Worm (Caenorhabditis elegans) whole organism, early embryonic: Measurements from ENCODE around the gene let-418.

ENCODE experiments used
- B0310.2 ChIP-seq: sonication (generic microtip); optimal IDR thresholded peaks from 2 replicates; lab custom pipeline; 2016; ENCODE audit warnings: mild to moderate bottlenecking, missing genetic modification characterization, missing compliant biosample characterization
- F13C5.2 ChIP-seq: sonication (generic microtip); optimal IDR thresholded peaks from 2 replicates; lab custom pipeline; 2017; ENCODE audit warnings: mild to moderate bottlenecking, missing genetic modification characterization, inconsistent platforms, missing compliant biosample characterization
- aly-1 ChIP-seq: sonication (generic microtip); optimal IDR thresholded peaks from 2 replicates; lab custom pipeline; 2016; ENCODE audit warnings: missing genetic modification characterization, missing compliant biosample characterization
- ama-1 ChIP-seq: fragments of 150-350 bp; optimal IDR thresholded peaks from 2 replicates; lab custom pipeline; 2014
- ceh-13 ChIP-seq: fragments of 200-800 bp; sonication (Bioruptor generic); optimal IDR thresholded peaks from 2 replicates; lab custom pipeline; 2018; ENCODE audit warnings: mild to moderate bottlenecking, missing genetic modification characterization, missing compliant biosample characterization
- ceh-36 ChIP-seq: sonication (generic microtip); optimal IDR thresholded peaks from 2 replicates; lab custom pipeline; 2016; ENCODE audit warnings: missing genetic modification characterization, inconsistent platforms, missing compliant biosample characterization
- ets-7 ChIP-seq: sonication (generic microtip); optimal IDR thresholded peaks from 2 replicates; lab custom pipeline; 2016; ENCODE audit warnings: missing genotype, missing genetic modification characterization, missing compliant biosample characterization
- flt-1 ChIP-seq: fragments of 200-800 bp; sonication (Bioruptor generic); IDR thresholded peaks from 2 replicates; pipeline ENCODE4 v1.3.6; 2022; ENCODE audit warnings: missing genetic modification characterization, missing compliant biosample characterization
- hmbx-1 ChIP-seq: sonication (generic microtip); optimal IDR thresholded peaks from 2 replicates; lab custom pipeline; 2016; ENCODE audit warnings: mild to moderate bottlenecking, missing genetic modification characterization, missing compliant biosample characterization
- sea-1 ChIP-seq: fragments of 200-800 bp; sonication (Bioruptor generic); conservative IDR thresholded peaks from 2 replicates; pipeline ENCODE4 v1.3.6; 2022; ENCODE audit warnings: missing genetic modification characterization, missing compliant biosample characterization
- tbx-11 ChIP-seq: fragments of 200-800 bp; sonication (Bioruptor generic); IDR thresholded peaks from 2 replicates; pipeline ENCODE4 v1.3.6; 2022; ENCODE audit warnings: missing genetic modification characterization, missing compliant biosample characterization
- tra-4 ChIP-seq: sonication (generic microtip); optimal IDR thresholded peaks from 2 replicates; lab custom pipeline; 2017; ENCODE audit warnings: missing genetic modification characterization, missing compliant biosample characterization

DNA sequence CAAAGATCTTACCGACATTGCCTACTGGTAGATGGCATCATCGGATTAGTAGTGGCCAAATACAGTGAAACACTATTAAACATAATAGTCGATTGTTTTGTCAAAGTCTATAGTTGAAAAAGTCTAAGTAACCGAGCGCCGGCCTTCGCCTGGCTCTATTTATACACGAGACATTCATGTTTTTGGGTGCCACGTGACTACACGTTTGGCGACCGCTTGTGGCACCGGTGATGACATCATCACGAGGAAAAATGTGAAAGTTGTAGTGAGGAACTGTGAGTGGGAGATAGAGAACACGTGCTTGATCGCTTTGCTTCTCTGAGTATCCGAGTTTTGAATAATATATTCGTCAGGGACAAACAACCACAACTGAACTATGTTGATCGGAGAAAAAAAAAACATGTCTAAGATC is 17.7 kb downstream of the let-418 start:
- TF ChIP-seq tbx-11 (GFP tag; lab: Robert Waterston, UW) (no peak), F13C5.2 (tag; lab: Kevin White, UChicago) (no peak), ama-1 (lab: Kevin White, UChicago) (no peak), flt-1 (GFP tag; lab: Robert Waterston, UW) (no peak), tra-4 (tag; lab: Kevin White, UChicago) (no peak), aly-1 (tag; lab: Kevin White, UChicago) (no peak), B0310.2 (tag; lab: Kevin White, UChicago) (no peak), ceh-13 (no peak), ceh-36 (tag; lab: Kevin White, UChicago) (no peak), hmbx-1 (no peak), ets-7 (tag; lab: Kevin White, UChicago) (no peak), sea-1 (GFP tag; lab: Robert Waterston, UW) (no peak)
